Worm (Caenorhabditis elegans) whole organism, late embryonic: ENCODE data around the gene cdl-1.

Experiments used
- C38D4.7 ChIP-seq: fragments of 200-800 bp; sonication (Bioruptor generic); optimal IDR thresholded peaks from 2 replicates; lab custom pipeline; 2018; ENCODE audit warnings: mild to moderate bottlenecking, missing genetic modification characterization, moderate library complexity, missing compliant biosample characterization
- K09A11.1 ChIP-seq: sonication (generic microtip); optimal IDR thresholded peaks from 2 replicates; lab custom pipeline; 2017; ENCODE audit warnings: antibody characterized with exemption, mild to moderate bottlenecking, missing genetic modification characterization, missing compliant biosample characterization; ENCODE audit not compliant: insufficient read depth
- T23F11.4 ChIP-seq: fragments of 200-800 bp; sonication (Bioruptor generic); optimal IDR thresholded peaks from 2 replicates; lab custom pipeline; 2018; ENCODE audit warnings: mild to moderate bottlenecking, missing genetic modification characterization, missing compliant biosample characterization
- ahr-1 ChIP-seq: sonication (generic microtip); optimal IDR thresholded peaks from 2 replicates; lab custom pipeline; 2016; ENCODE audit warnings: missing genetic modification characterization, missing compliant biosample characterization
- ceh-14 ChIP-seq: sonication (generic microtip); optimal IDR thresholded peaks from 2 replicates; lab custom pipeline; 2016; ENCODE audit warnings: missing genotype, missing genetic modification characterization, missing compliant biosample characterization
- ceh-18 ChIP-seq: sonication (generic microtip); optimal IDR thresholded peaks from 2 replicates; lab custom pipeline; 2016; ENCODE audit warnings: missing genetic modification characterization, missing compliant biosample characterization
- ceh-19 ChIP-seq: fragments of 200-800 bp; sonication (Bioruptor generic); optimal IDR thresholded peaks from 2 replicates; lab custom pipeline; 2018; ENCODE audit warnings: mild to moderate bottlenecking, missing genetic modification characterization, missing compliant biosample characterization
- ceh-2 ChIP-seq: sonication (generic microtip); optimal IDR thresholded peaks from 2 replicates; lab custom pipeline; 2016; ENCODE audit warnings: missing genotype, missing genetic modification characterization, missing compliant biosample characterization
- ceh-22 ChIP-seq: sonication (generic microtip); optimal IDR thresholded peaks from 2 replicates; lab custom pipeline; 2017; ENCODE audit warnings: missing biosample characterization, missing genetic modification characterization
- ceh-24 ChIP-seq: sonication (generic microtip); optimal IDR thresholded peaks from 2 replicates; lab custom pipeline; 2016; ENCODE audit warnings: mild to moderate bottlenecking, missing genetic modification characterization, missing compliant biosample characterization
- ceh-34 ChIP-seq: sonication (generic microtip); optimal IDR thresholded peaks from 2 replicates; lab custom pipeline; 2016; ENCODE audit warnings: mild to moderate bottlenecking, missing genetic modification characterization, missing compliant biosample characterization
- ceh-48 ChIP-seq: sonication (generic microtip); optimal IDR thresholded peaks from 2 replicates; lab custom pipeline; 2016; ENCODE audit warnings: missing genetic modification characterization, inconsistent platforms, missing compliant biosample characterization
- dmd-4 ChIP-seq: sonication (generic microtip); optimal IDR thresholded peaks from 2 replicates; lab custom pipeline; 2016; ENCODE audit warnings: borderline replicate concordance, missing genetic modification characterization, missing compliant biosample characterization
- elt-4 ChIP-seq: sonication (generic microtip); optimal IDR thresholded peaks from 2 replicates; lab custom pipeline; 2016; ENCODE audit warnings: missing genetic modification characterization, missing compliant biosample characterization
- ets-4 ChIP-seq: sonication (generic microtip); optimal IDR thresholded peaks from 2 replicates; lab custom pipeline; 2016; ENCODE audit warnings: missing genetic modification characterization, missing compliant biosample characterization
- eyg-1 ChIP-seq: sonication (generic microtip); optimal IDR thresholded peaks from 2 replicates; lab custom pipeline; 2016; ENCODE audit warnings: missing genotype, missing genetic modification characterization, missing compliant biosample characterization
- fax-1 ChIP-seq: sonication (generic microtip); optimal IDR thresholded peaks from 2 replicates; lab custom pipeline; 2016; ENCODE audit warnings: missing genotype, missing genetic modification characterization, missing compliant biosample characterization
- fkh-10 ChIP-seq: fragments of 150-350 bp; optimal IDR thresholded peaks from 2 replicates; lab custom pipeline; 2014; ENCODE audit warnings: missing biosample characterization, missing genetic modification reagents, missing genetic modification characterization
- fkh-6 ChIP-seq: sonication (generic microtip); optimal IDR thresholded peaks from 2 replicates; lab custom pipeline; 2016; ENCODE audit warnings: missing genetic modification characterization, missing compliant biosample characterization
- gmeb-2 ChIP-seq: sonication (generic microtip); optimal IDR thresholded peaks from 2 replicates; lab custom pipeline; 2016; ENCODE audit warnings: missing genetic modification characterization, inconsistent platforms, missing compliant biosample characterization
- hlh-15 ChIP-seq: sonication (generic microtip); optimal IDR thresholded peaks from 2 replicates; lab custom pipeline; 2016; ENCODE audit warnings: missing genetic modification characterization, missing compliant biosample characterization
- hlh-30 ChIP-seq: sonication (generic microtip); optimal IDR thresholded peaks from 2 replicates; lab custom pipeline; 2017; ENCODE audit warnings: antibody characterized with exemption, missing genetic modification characterization, missing compliant biosample characterization; ENCODE audit not compliant: insufficient read depth
- hlh-6 ChIP-seq: sonication (generic microtip); optimal IDR thresholded peaks from 2 replicates; lab custom pipeline; 2016; ENCODE audit warnings: missing genotype, missing genetic modification characterization, missing compliant biosample characterization
- mec-3 ChIP-seq: sonication (generic microtip); optimal IDR thresholded peaks from 2 replicates; lab custom pipeline; 2016; ENCODE audit warnings: borderline replicate concordance, missing genetic modification characterization, missing compliant biosample characterization
- nfya-1 ChIP-seq: sonication (generic microtip); optimal IDR thresholded peaks from 2 replicates; lab custom pipeline; 2017; ENCODE audit warnings: missing genetic modification characterization, mild to moderate bottlenecking, missing compliant biosample characterization, antibody characterized with exemption, moderate library complexity
- nhr-232 ChIP-seq: sonication (generic microtip); optimal IDR thresholded peaks from 2 replicates; lab custom pipeline; 2016; ENCODE audit warnings: missing genetic modification characterization, missing compliant biosample characterization
- pag-3 ChIP-seq: sonication (generic microtip); optimal IDR thresholded peaks from 2 replicates; lab custom pipeline; 2016; ENCODE audit warnings: missing compliant biosample characterization, missing genetic modification characterization, borderline replicate concordance
- pha-4 ChIP-seq: fragments of 150-350 bp; optimal IDR thresholded peaks from 2 replicates; lab custom pipeline; 2018; ENCODE audit warnings: missing biosample characterization, missing genetic modification reagents, missing genetic modification characterization
- pros-1 ChIP-seq: fragments of 150-350 bp; optimal IDR thresholded peaks from 2 replicates; lab custom pipeline; 2014; ENCODE audit warnings: missing biosample characterization, missing genetic modification reagents, missing genetic modification characterization
- rnt-1 ChIP-seq: sonication (generic microtip); optimal IDR thresholded peaks from 2 replicates; lab custom pipeline; 2016; ENCODE audit warnings: missing genetic modification characterization, missing compliant biosample characterization
- sdc-2 ChIP-seq: sonication (generic microtip); optimal IDR thresholded peaks from 2 replicates; lab custom pipeline; 2016; ENCODE audit warnings: missing genotype, missing genetic modification characterization, missing compliant biosample characterization
- sox-2 ChIP-seq: fragments of 200-800 bp; sonication (Bioruptor generic); IDR thresholded peaks from 2 replicates; pipeline ENCODE4 v1.3.6; 2022; ENCODE audit warnings: missing genetic modification reagents, missing genetic modification characterization, missing compliant biosample characterization
- tbx-2 ChIP-seq: sonication (generic microtip); optimal IDR thresholded peaks from 2 replicates; lab custom pipeline; 2016; ENCODE audit warnings: missing genetic modification characterization, missing compliant biosample characterization
- tbx-7 ChIP-seq: sonication (generic microtip); optimal IDR thresholded peaks from 2 replicates; lab custom pipeline; 2016; ENCODE audit warnings: missing genotype, missing genetic modification characterization, missing compliant biosample characterization
- unc-55 ChIP-seq: sonication (generic microtip); optimal IDR thresholded peaks from 2 replicates; lab custom pipeline; 2017; ENCODE audit warnings: missing biosample characterization, missing genetic modification reagents, missing genetic modification characterization
- unc-86 ChIP-seq: sonication (generic microtip); optimal IDR thresholded peaks from 2 replicates; lab custom pipeline; 2016; ENCODE audit warnings: missing genetic modification characterization, missing compliant biosample characterization
- zip-5 ChIP-seq: sonication (generic microtip); optimal IDR thresholded peaks from 2 replicates; lab custom pipeline; 2016; ENCODE audit warnings: missing genetic modification characterization, missing compliant biosample characterization

The cdl-1 gene

ce11 chrII:10829081-10829480 lies 43.8 kb downstream of the cdl-1 start, which contains the start of gene VM106R.1:
VM106R.1 (minus strand) TSS chrII:10829181.
- no peak for TF ChIP-seq fax-1 (tag; lab: Kevin White, UChicago)
- TF ChIP-seq C38D4.7 (GFP tag; lab: Kevin White, UChicago) = no peak
- TF ChIP-seq pag-3 (tag; lab: Kevin White, UChicago) = no peak
- no peak for TF ChIP-seq dmd-4
- TF ChIP-seq ets-4 (tag; lab: Kevin White, UChicago) = no peak
- TF ChIP-seq pha-4 (tag; lab: Kevin White, UChicago) = no peak
- TF ChIP-seq eyg-1 (tag; lab: Kevin White, UChicago) = no peak
- no peak for TF ChIP-seq ahr-1
- TF ChIP-seq fkh-10 = no peak
- no peak for TF ChIP-seq fkh-6 (tag; lab: Kevin White, UChicago)
- TF ChIP-seq K09A11.1 (tag; lab: Kevin White, UChicago) = no peak

ce11 chrII:10829572-10829971 lies 44.3 kb downstream of the cdl-1 start:
- TF ChIP-seq ahr-1 (no peak), unc-55 (GFP tag; lab: Kevin White, UChicago) (no peak), fkh-6 (tag; lab: Kevin White, UChicago) (no peak), hlh-30 (tag; lab: Kevin White, UChicago) (no peak), zip-5 (tag; lab: Kevin White, UChicago) (no peak), gmeb-2 (tag; lab: Kevin White, UChicago) (no peak), hlh-6 (tag; lab: Kevin White, UChicago) (no peak), pros-1 (tag; lab: Kevin White, UChicago) (no peak), tbx-7 (tag; lab: Kevin White, UChicago) (no peak), mec-3 (tag; lab: Kevin White, UChicago) (no peak), ceh-48 (tag; lab: Kevin White, UChicago) (no peak), hlh-15 (tag; lab: Kevin White, UChicago) (no peak), sdc-2 (tag; lab: Kevin White, UChicago) (no peak), unc-86 (tag; lab: Kevin White, UChicago) (no peak), ceh-18 (tag; lab: Kevin White, UChicago) (no peak), nhr-232 (tag; lab: Kevin White, UChicago) (no peak)

ce11 chrII:10834717-10835116 lies 49.5 kb downstream of the cdl-1 start:
- no peak for TF ChIP-seq ceh-14
- TF ChIP-seq rnt-1 (tag; lab: Kevin White, UChicago) = no peak
- no peak for TF ChIP-seq sox-2 (GFP tag; lab: Robert Waterston, UW)
- TF ChIP-seq C38D4.7 (GFP tag; lab: Kevin White, UChicago) = no peak
- TF ChIP-seq ceh-2 (tag; lab: Kevin White, UChicago) = no peak
- TF ChIP-seq hlh-15 (tag; lab: Kevin White, UChicago) = no peak
- no peak for TF ChIP-seq ceh-22
- no peak for TF ChIP-seq elt-4 (tag; lab: Kevin White, UChicago)
- TF ChIP-seq unc-86 (tag; lab: Kevin White, UChicago) = no peak
- no peak for TF ChIP-seq ceh-34 (tag; lab: Kevin White, UChicago)
- no peak for TF ChIP-seq ceh-24
- no peak for TF ChIP-seq hlh-30 (tag; lab: Kevin White, UChicago)
- no peak for TF ChIP-seq tbx-2 (tag; lab: Kevin White, UChicago)
- TF ChIP-seq nfya-1 (tag; lab: Kevin White, UChicago) = no peak
- no peak for TF ChIP-seq ceh-18 (tag; lab: Kevin White, UChicago)
- no peak for TF ChIP-seq T23F11.4 (GFP tag; lab: Kevin White, UChicago)
- TF ChIP-seq ceh-19 (GFP tag; lab: Kevin White, UChicago) = no peak
- TF ChIP-seq gmeb-2 (tag; lab: Kevin White, UChicago) = no peak
- TF ChIP-seq zip-5 (tag; lab: Kevin White, UChicago) = no peak
